Worm (Caenorhabditis elegans) whole organism, midembryonic: ENCODE measurements around the gene col-140.

ENCODE experiments used
- T22C8.4 ChIP-seq: fragments of 200-800 bp; sonication (Bioruptor generic); IDR thresholded peaks from 2 replicates; pipeline ENCODE4 v1.3.6; 2022; ENCODE audit warnings: missing genetic modification characterization, missing compliant biosample characterization
- cog-1 ChIP-seq: sonication (generic microtip); optimal IDR thresholded peaks from 2 replicates; lab custom pipeline; 2016; ENCODE audit warnings: missing genetic modification characterization, missing compliant biosample characterization
- flt-1 ChIP-seq: fragments of 200-800 bp; sonication (Bioruptor generic); IDR thresholded peaks from 2 replicates; pipeline ENCODE4 v1.3.6; 2022; ENCODE audit warnings: missing genetic modification characterization, missing compliant biosample characterization
- klf-2 ChIP-seq: fragments of 200-800 bp; sonication (Bioruptor generic); conservative IDR thresholded peaks from 2 replicates; pipeline ENCODE4 v1.3.6; 2022; ENCODE audit warnings: missing genetic modification reagents, missing genetic modification characterization, missing compliant biosample characterization
- med-1 ChIP-seq: sonication (generic microtip); optimal IDR thresholded peaks from 2 replicates; lab custom pipeline; 2017; ENCODE audit warnings: missing genetic modification characterization, mild to moderate bottlenecking, missing compliant biosample characterization, antibody characterized with exemption, missing genetic modification reagents; ENCODE audit not compliant: insufficient read depth
- ref-1 ChIP-seq: fragments of 200-800 bp; sonication (Bioruptor generic); conservative IDR thresholded peaks from 2 replicates; pipeline ENCODE4 v1.3.6; 2022; ENCODE audit warnings: missing genetic modification reagents, missing genetic modification characterization, missing compliant biosample characterization
- tab-1 ChIP-seq: fragments of 200-800 bp; sonication (Bioruptor generic); IDR thresholded peaks from 2 replicates; pipeline ENCODE4 v1.3.6; 2022; ENCODE audit warnings: missing genetic modification characterization, missing compliant biosample characterization
- ztf-29 ChIP-seq: fragments of 200-800 bp; sonication (Bioruptor generic); IDR thresholded peaks from 2 replicates; pipeline ENCODE4 v1.3.6; 2022; ENCODE audit warnings: missing genetic modification reagents, missing genetic modification characterization, missing compliant biosample characterization

ce11 chrV:5865085-5865484 is 28.5 kb upstream of the col-140 start, which contains the start of gene F26F12.5:
- TF ChIP-seq flt-1 (GFP tag; lab: Robert Waterston, UW) = no peak
- TF ChIP-seq cog-1 (tag; lab: Kevin White, UChicago) = no peak
- no peak for TF ChIP-seq ref-1 (GFP tag; lab: Robert Waterston, UW)
- TF ChIP-seq T22C8.4 (GFP tag; lab: Robert Waterston, UW) = no peak
- no peak for TF ChIP-seq tab-1 (GFP tag; lab: Robert Waterston, UW)
- no peak for TF ChIP-seq klf-2 (GFP tag; lab: Robert Waterston, UW)
- no peak for TF ChIP-seq ztf-29 (GFP tag; lab: Robert Waterston, UW)
- TF ChIP-seq med-1 (GFP tag; lab: Kevin White, UChicago) = no peak
